Worm (Caenorhabditis elegans) whole organism, young adult: ENCODE results near the gene sedl-1.

ENCODE experiments used
- C17E4.6 ChIP-seq: fragments of 200-800 bp; sonication (Bioruptor generic); IDR thresholded peaks from 2 replicates; pipeline ENCODE4 v1.3.6; 2022; ENCODE audit warnings: missing genetic modification reagents, missing genetic modification characterization, missing compliant biosample characterization
- F10E7.11 ChIP-seq: sonication (generic microtip); optimal IDR thresholded peaks from 2 replicates; lab custom pipeline; 2017; ENCODE audit warnings: mild to moderate bottlenecking, missing genetic modification characterization, moderate library complexity, missing compliant biosample characterization
- F33H1.4 ChIP-seq: fragments of 200-800 bp; sonication (Bioruptor generic); IDR thresholded peaks from 2 replicates; pipeline ENCODE4 v1.3.6; 2022; ENCODE audit warnings: missing genetic modification reagents, missing genetic modification characterization, missing compliant biosample characterization
- F57A8.1 ChIP-seq: fragments of 200-800 bp; sonication (Bioruptor generic); optimal IDR thresholded peaks from 2 replicates; lab custom pipeline; 2018; ENCODE audit warnings: mild to moderate bottlenecking, missing genetic modification characterization, moderate library complexity, missing compliant biosample characterization
- T26A5.8 ChIP-seq: sonication (generic microtip); optimal IDR thresholded peaks from 2 replicates; lab custom pipeline; 2016; ENCODE audit warnings: missing genetic modification characterization, missing compliant biosample characterization
- Y53G8AR.9 ChIP-seq: fragments of 200-800 bp; sonication (Bioruptor generic); conservative IDR thresholded peaks from 2 replicates; pipeline ENCODE4 v1.3.6; 2022; ENCODE audit warnings: missing genetic modification reagents, missing genetic modification characterization, missing compliant biosample characterization
- ZK185.1 ChIP-seq: sonication (generic microtip); optimal IDR thresholded peaks from 2 replicates; lab custom pipeline; 2016; ENCODE audit warnings: mild to moderate bottlenecking, missing genetic modification characterization, missing compliant biosample characterization; ENCODE audit not compliant: poor library complexity, severe bottlenecking
- ama-1 ChIP-seq, 3 experiments: fragments of 150-350 bp in 1 of 3; sonication (generic microtip) in 2 of 3; optimal IDR thresholded peaks; 2 replicates each; lab custom pipeline; 2014 to 2018; ENCODE audit warnings: missing biosample characterization in 2 of 3, missing genetic modification characterization in 2 of 3, missing genetic modification reagents in 2 of 3
- aptf-2 ChIP-seq: fragments of 200-800 bp; sonication (Bioruptor generic); conservative IDR thresholded peaks from 2 replicates; pipeline ENCODE4 v1.3.6; 2022; ENCODE audit warnings: missing genetic modification reagents, missing genetic modification characterization, missing compliant biosample characterization
- attf-5 ChIP-seq: fragments of 200-800 bp; sonication (Bioruptor generic); optimal IDR thresholded peaks from 2 replicates; lab custom pipeline; 2018; ENCODE audit warnings: mild to moderate bottlenecking, missing genetic modification characterization, missing compliant biosample characterization
- ceh-79 ChIP-seq: sonication (generic microtip); optimal IDR thresholded peaks from 2 replicates; lab custom pipeline; 2017; ENCODE audit warnings: mild to moderate bottlenecking, missing genetic modification characterization, missing compliant biosample characterization
- efl-1 ChIP-seq: fragments of 150-350 bp; optimal IDR thresholded peaks from 2 replicates; lab custom pipeline; 2014; ENCODE audit warnings: missing biosample characterization, missing genetic modification reagents, missing genetic modification characterization
- hlh-26 ChIP-seq: fragments of 200-800 bp; sonication (Bioruptor generic); conservative IDR thresholded peaks from 2 replicates; pipeline ENCODE4 v1.3.6; 2022; ENCODE audit warnings: missing genetic modification reagents, missing genetic modification characterization, missing compliant biosample characterization
- hsf-1 ChIP-seq: fragments of 200-800 bp; sonication (Bioruptor generic); IDR thresholded peaks from 2 replicates; pipeline ENCODE4 v1.3.6; 2022; ENCODE audit warnings: missing genetic modification reagents, missing genetic modification characterization, missing compliant biosample characterization

DNA sequence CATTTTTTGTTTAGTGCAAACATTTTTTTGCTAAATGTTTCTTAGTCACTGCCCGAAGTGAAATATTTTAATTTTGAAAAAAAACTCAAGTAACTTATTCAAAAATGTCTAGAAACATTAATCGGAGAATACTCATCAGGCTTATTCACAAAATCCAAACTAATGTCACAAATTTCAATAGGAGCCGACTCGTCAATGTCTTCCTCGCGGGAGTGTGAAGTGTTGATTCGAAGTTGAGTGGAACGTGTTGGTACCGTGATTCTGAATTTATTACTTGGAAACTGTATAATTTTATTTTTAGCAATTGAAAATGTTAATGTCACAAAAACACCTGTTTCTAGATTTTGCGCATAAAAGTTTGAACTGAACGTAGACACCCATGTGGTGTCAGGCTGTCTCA, 49.5 kb upstream of the sedl-1 start:
- no peak; the same call in 1 of the 2 replicates for TF ChIP-seq Y53G8AR.9 (GFP tag; lab: Robert Waterston, UW)
- TF ChIP-seq T26A5.8, result no peak
- no peak for TF ChIP-seq efl-1 (GFP tag; lab: Kevin White, UChicago)
- no peak for TF ChIP-seq attf-5
- no peak for TF ChIP-seq ceh-79
- no peak for TF ChIP-seq aptf-2
- TF ChIP-seq F57A8.1 (GFP tag; lab: Kevin White, UChicago), result no peak
- TF ChIP-seq ZK185.1 (tag; lab: Kevin White, UChicago), result no peak
- TF ChIP-seq ama-1 (optimal IDR thresholded peaks at IDR 0.05; lab: Kevin White, UChicago), result no peak
- TF ChIP-seq ama-1 (GFP tag; optimal IDR thresholded peaks at IDR 0.05; lab: Kevin White, UChicago), result no peak
- TF ChIP-seq C17E4.6 (GFP tag; lab: Robert Waterston, UW), result no peak
- TF ChIP-seq hsf-1, result no peak
- no peak for TF ChIP-seq F10E7.11 (tag; lab: Kevin White, UChicago)
- no peak for TF ChIP-seq F33H1.4 (GFP tag; lab: Robert Waterston, UW)
- TF ChIP-seq hlh-26 (GFP tag; lab: Robert Waterston, UW), result no peak
